Worm (Caenorhabditis elegans) whole organism, late embryonic: Measurements from ENCODE around the gene F56C9.10.
A peak's percentile ranks its signal among the peaks of the same experiment; 100 is the strongest.

Experiments
- C38D4.7 ChIP-seq: fragments of 200-800 bp; sonication (Bioruptor generic); optimal IDR thresholded peaks from 2 replicates; lab custom pipeline; 2018; ENCODE audit warnings: mild to moderate bottlenecking, missing genetic modification characterization, moderate library complexity, missing compliant biosample characterization
- K02D7.2 ChIP-seq: sonication (generic microtip); optimal IDR thresholded peaks from 2 replicates; lab custom pipeline; 2017; ENCODE audit warnings: mild to moderate bottlenecking, missing genetic modification characterization, missing compliant biosample characterization
- K09A11.1 ChIP-seq: sonication (generic microtip); optimal IDR thresholded peaks from 2 replicates; lab custom pipeline; 2017; ENCODE audit warnings: antibody characterized with exemption, mild to moderate bottlenecking, missing genetic modification characterization, missing compliant biosample characterization; ENCODE audit not compliant: insufficient read depth
- ahr-1 ChIP-seq: sonication (generic microtip); optimal IDR thresholded peaks from 2 replicates; lab custom pipeline; 2016; ENCODE audit warnings: missing genetic modification characterization, missing compliant biosample characterization
- ceh-18 ChIP-seq: sonication (generic microtip); optimal IDR thresholded peaks from 2 replicates; lab custom pipeline; 2016; ENCODE audit warnings: missing genetic modification characterization, missing compliant biosample characterization
- ceh-19 ChIP-seq: fragments of 200-800 bp; sonication (Bioruptor generic); optimal IDR thresholded peaks from 2 replicates; lab custom pipeline; 2018; ENCODE audit warnings: mild to moderate bottlenecking, missing genetic modification characterization, missing compliant biosample characterization
- ceh-2 ChIP-seq: sonication (generic microtip); optimal IDR thresholded peaks from 2 replicates; lab custom pipeline; 2016; ENCODE audit warnings: missing genotype, missing genetic modification characterization, missing compliant biosample characterization
- ceh-24 ChIP-seq: sonication (generic microtip); optimal IDR thresholded peaks from 2 replicates; lab custom pipeline; 2016; ENCODE audit warnings: mild to moderate bottlenecking, missing genetic modification characterization, missing compliant biosample characterization
- ceh-31 ChIP-seq: sonication (generic microtip); optimal IDR thresholded peaks from 2 replicates; lab custom pipeline; 2016; ENCODE audit warnings: missing genetic modification characterization, missing compliant biosample characterization
- ceh-34 ChIP-seq: sonication (generic microtip); optimal IDR thresholded peaks from 2 replicates; lab custom pipeline; 2016; ENCODE audit warnings: mild to moderate bottlenecking, missing genetic modification characterization, missing compliant biosample characterization
- ceh-6 ChIP-seq: fragments of 200-800 bp; sonication (Bioruptor generic); optimal IDR thresholded peaks from 2 replicates; lab custom pipeline; 2018; ENCODE audit warnings: mild to moderate bottlenecking, missing genetic modification characterization, missing compliant biosample characterization
- ceh-9 ChIP-seq: sonication (generic microtip); optimal IDR thresholded peaks from 2 replicates; lab custom pipeline; 2016; ENCODE audit warnings: mild to moderate bottlenecking, missing genetic modification characterization, inconsistent platforms, missing compliant biosample characterization
- che-1 ChIP-seq: sonication (generic microtip); optimal IDR thresholded peaks from 2 replicates; lab custom pipeline; 2016; ENCODE audit warnings: mild to moderate bottlenecking, missing genetic modification characterization, missing compliant biosample characterization
- dmd-4 ChIP-seq: sonication (generic microtip); optimal IDR thresholded peaks from 2 replicates; lab custom pipeline; 2016; ENCODE audit warnings: borderline replicate concordance, missing genetic modification characterization, missing compliant biosample characterization
- dve-1 ChIP-seq: sonication (generic microtip); optimal IDR thresholded peaks from 2 replicates; lab custom pipeline; 2017; ENCODE audit warnings: antibody characterized with exemption, mild to moderate bottlenecking, missing genetic modification characterization, missing compliant biosample characterization
- elt-2 ChIP-seq: sonication (generic microtip); optimal IDR thresholded peaks from 2 replicates; lab custom pipeline; 2016; ENCODE audit warnings: missing genetic modification reagents, missing genetic modification characterization, missing compliant biosample characterization
- ets-4 ChIP-seq: sonication (generic microtip); optimal IDR thresholded peaks from 2 replicates; lab custom pipeline; 2016; ENCODE audit warnings: missing genetic modification characterization, missing compliant biosample characterization
- eyg-1 ChIP-seq: sonication (generic microtip); optimal IDR thresholded peaks from 2 replicates; lab custom pipeline; 2016; ENCODE audit warnings: missing genotype, missing genetic modification characterization, missing compliant biosample characterization
- hlh-15 ChIP-seq: sonication (generic microtip); optimal IDR thresholded peaks from 2 replicates; lab custom pipeline; 2016; ENCODE audit warnings: missing genetic modification characterization, missing compliant biosample characterization
- hlh-6 ChIP-seq: sonication (generic microtip); optimal IDR thresholded peaks from 2 replicates; lab custom pipeline; 2016; ENCODE audit warnings: missing genotype, missing genetic modification characterization, missing compliant biosample characterization
- lim-6 ChIP-seq: sonication (generic microtip); optimal IDR thresholded peaks from 2 replicates; lab custom pipeline; 2016; ENCODE audit warnings: missing genetic modification characterization, missing compliant biosample characterization
- lin-11 ChIP-seq: fragments of 200-800 bp; sonication (Bioruptor generic); optimal IDR thresholded peaks from 2 replicates; lab custom pipeline; 2018; ENCODE audit warnings: mild to moderate bottlenecking, missing genetic modification characterization, missing compliant biosample characterization
- madf-2 ChIP-seq: sonication (generic microtip); optimal IDR thresholded peaks from 2 replicates; lab custom pipeline; 2017; ENCODE audit warnings: missing genetic modification characterization, missing compliant biosample characterization
- mec-3 ChIP-seq: sonication (generic microtip); optimal IDR thresholded peaks from 2 replicates; lab custom pipeline; 2016; ENCODE audit warnings: borderline replicate concordance, missing genetic modification characterization, missing compliant biosample characterization
- nfya-1 ChIP-seq: sonication (generic microtip); optimal IDR thresholded peaks from 2 replicates; lab custom pipeline; 2017; ENCODE audit warnings: missing genetic modification characterization, mild to moderate bottlenecking, missing compliant biosample characterization, antibody characterized with exemption, moderate library complexity
- nhr-11 ChIP-seq: fragments of 150-350 bp; optimal IDR thresholded peaks from 2 replicates; lab custom pipeline; 2014; ENCODE audit warnings: missing biosample characterization, missing genetic modification characterization
- odd-2 ChIP-seq: sonication (generic microtip); optimal IDR thresholded peaks from 2 replicates; lab custom pipeline; 2017; ENCODE audit warnings: antibody characterized with exemption, mild to moderate bottlenecking, missing genetic modification characterization, missing compliant biosample characterization
- pat-9 ChIP-seq: fragments of 200-800 bp; sonication (Bioruptor generic); optimal IDR thresholded peaks from 2 replicates; lab custom pipeline; 2018; ENCODE audit warnings: mild to moderate bottlenecking, missing genetic modification characterization, moderate library complexity, missing compliant biosample characterization
- pha-2 ChIP-seq: sonication (generic microtip); optimal IDR thresholded peaks from 2 replicates; lab custom pipeline; 2017; ENCODE audit warnings: mild to moderate bottlenecking, missing genetic modification characterization, missing compliant biosample characterization
- ref-2 ChIP-seq: sonication (generic microtip); optimal IDR thresholded peaks from 2 replicates; lab custom pipeline; 2016; ENCODE audit warnings: missing genetic modification characterization, missing compliant biosample characterization
- rnt-1 ChIP-seq: sonication (generic microtip); optimal IDR thresholded peaks from 2 replicates; lab custom pipeline; 2016; ENCODE audit warnings: missing genetic modification characterization, missing compliant biosample characterization
- sox-4 ChIP-seq: sonication (generic microtip); optimal IDR thresholded peaks from 2 replicates; lab custom pipeline; 2017; ENCODE audit warnings: mild to moderate bottlenecking, missing genetic modification characterization, inconsistent platforms, missing compliant biosample characterization
- syd-9 ChIP-seq: sonication (generic microtip); optimal IDR thresholded peaks from 2 replicates; lab custom pipeline; 2016; ENCODE audit warnings: mild to moderate bottlenecking, missing genetic modification characterization, moderate library complexity, missing compliant biosample characterization
- tbx-2 ChIP-seq: sonication (generic microtip); optimal IDR thresholded peaks from 2 replicates; lab custom pipeline; 2016; ENCODE audit warnings: missing genetic modification characterization, missing compliant biosample characterization
- tbx-7 ChIP-seq: sonication (generic microtip); optimal IDR thresholded peaks from 2 replicates; lab custom pipeline; 2016; ENCODE audit warnings: missing genotype, missing genetic modification characterization, missing compliant biosample characterization
- ttx-3 ChIP-seq: sonication (generic microtip); optimal IDR thresholded peaks from 2 replicates; lab custom pipeline; 2016; ENCODE audit warnings: missing genetic modification reagents, missing genetic modification characterization, missing compliant biosample characterization
- unc-42 ChIP-seq: sonication (generic microtip); optimal IDR thresholded peaks from 2 replicates; lab custom pipeline; 2016; ENCODE audit warnings: missing genotype, missing genetic modification characterization, missing compliant biosample characterization
- zip-5 ChIP-seq: sonication (generic microtip); optimal IDR thresholded peaks from 2 replicates; lab custom pipeline; 2016; ENCODE audit warnings: missing genetic modification characterization, missing compliant biosample characterization
- ztf-16 ChIP-seq: sonication (generic microtip); optimal IDR thresholded peaks from 2 replicates; lab custom pipeline; 2017; ENCODE audit warnings: missing genetic modification characterization, missing compliant biosample characterization

Gene F56C9.10

ce11 chrIII:7336214-7336613, 1.1 kb upstream of the F56C9.10 start, which contains the start of gene gsp-2:
TSS of gene gsp-2 (plus strand) at chrIII:7336587.
- TF ChIP-seq ahr-1 (tag; lab: Kevin White, UChicago) = no peak
- peak; percentile 0 for TF ChIP-seq che-1 (tag; lab: Kevin White, UChicago)
- TF ChIP-seq nfya-1 (tag; lab: Kevin White, UChicago) = peak; percentile 74
- no peak for TF ChIP-seq hlh-6 (tag; lab: Kevin White, UChicago)
- no peak for TF ChIP-seq eyg-1 (tag; lab: Kevin White, UChicago)
- TF ChIP-seq tbx-2 (tag; lab: Kevin White, UChicago) = peak; percentile 20
- no peak for TF ChIP-seq odd-2 (tag; lab: Kevin White, UChicago)
- no peak for TF ChIP-seq tbx-7 (tag; lab: Kevin White, UChicago)
- TF ChIP-seq pha-2 (tag; lab: Kevin White, UChicago) = no peak
- TF ChIP-seq ttx-3 (tag; lab: Kevin White, UChicago) = no peak
- peak; percentile 24 for TF ChIP-seq elt-2 (tag; lab: Kevin White, UChicago)
- TF ChIP-seq hlh-15 (tag; lab: Kevin White, UChicago) = no peak
- TF ChIP-seq rnt-1 = no peak
- TF ChIP-seq ref-2 (tag; lab: Kevin White, UChicago) = peak; percentile 29
- TF ChIP-seq ceh-9 (tag; lab: Kevin White, UChicago) = no peak
- TF ChIP-seq sox-4 (tag; lab: Kevin White, UChicago) = no peak
- no peak for TF ChIP-seq ceh-34 (tag; lab: Kevin White, UChicago)
- TF ChIP-seq dve-1 (tag; lab: Kevin White, UChicago) = peak; percentile 16
- TF ChIP-seq unc-42 (tag; lab: Kevin White, UChicago) = peak; percentile 23
- peak; percentile 35 for TF ChIP-seq ceh-31 (tag; lab: Kevin White, UChicago)
- TF ChIP-seq syd-9 (tag; lab: Kevin White, UChicago) = no peak

ce11 chrIII:7331671-7332070, 3.4 kb downstream of the F56C9.10 start:
- TF ChIP-seq ztf-16 (tag; lab: Kevin White, UChicago) = no peak
- no peak for TF ChIP-seq K09A11.1
- TF ChIP-seq ceh-18 (tag; lab: Kevin White, UChicago) = no peak
- no peak for TF ChIP-seq ceh-6 (GFP tag; lab: Kevin White, UChicago)
- TF ChIP-seq lim-6 (tag; lab: Kevin White, UChicago) = no peak
- no peak for TF ChIP-seq sox-4 (tag; lab: Kevin White, UChicago)
- no peak for TF ChIP-seq ceh-2 (tag; lab: Kevin White, UChicago)
- no peak for TF ChIP-seq C38D4.7 (GFP tag; lab: Kevin White, UChicago)
- TF ChIP-seq zip-5 = no peak
- no peak for TF ChIP-seq rnt-1
- no peak for TF ChIP-seq dve-1 (tag; lab: Kevin White, UChicago)
- TF ChIP-seq nhr-11 (tag; lab: Kevin White, UChicago) = no peak
- no peak for TF ChIP-seq K02D7.2 (tag; lab: Kevin White, UChicago)
- TF ChIP-seq mec-3 (tag; lab: Kevin White, UChicago) = no peak
- TF ChIP-seq pat-9 (tag; lab: Kevin White, UChicago) = no peak
- TF ChIP-seq ceh-9 (tag; lab: Kevin White, UChicago) = no peak
- TF ChIP-seq madf-2 (tag; lab: Kevin White, UChicago) = no peak
- TF ChIP-seq ceh-31 (tag; lab: Kevin White, UChicago) = no peak
- TF ChIP-seq tbx-2 (tag; lab: Kevin White, UChicago) = no peak
- no peak for TF ChIP-seq elt-2 (tag; lab: Kevin White, UChicago)

ce11 chrIII:7329155-7329732, 5.9 kb downstream of the F56C9.10 start, which contains the start of gene lab-2:
TSS of gene lab-2 (minus strand) at chrIII:7329607.
- TF ChIP-seq elt-2 (tag; lab: Kevin White, UChicago) (no peak), pat-9 (tag; lab: Kevin White, UChicago) (no peak), hlh-15 (tag; lab: Kevin White, UChicago) (no peak), pha-2 (tag; lab: Kevin White, UChicago) (no peak), eyg-1 (tag; lab: Kevin White, UChicago) (no peak), ceh-24 (tag; lab: Kevin White, UChicago) (no peak), ztf-16 (tag; lab: Kevin White, UChicago) (no peak), dmd-4 (no peak), ceh-19 (GFP tag; lab: Kevin White, UChicago) (no peak), lim-6 (tag; lab: Kevin White, UChicago) (no peak), K02D7.2 (tag; lab: Kevin White, UChicago) (no peak), odd-2 (tag; lab: Kevin White, UChicago) (no peak), lin-11 (no peak), ahr-1 (tag; lab: Kevin White, UChicago) (no peak), ref-2 (tag; lab: Kevin White, UChicago) (no peak), ceh-34 (tag; lab: Kevin White, UChicago) (no peak), ets-4 (tag; lab: Kevin White, UChicago) (no peak)
